Worm (Caenorhabditis elegans): ENCODE measurements around the gene cyn-3.

cyn-3 gene

DNA sequence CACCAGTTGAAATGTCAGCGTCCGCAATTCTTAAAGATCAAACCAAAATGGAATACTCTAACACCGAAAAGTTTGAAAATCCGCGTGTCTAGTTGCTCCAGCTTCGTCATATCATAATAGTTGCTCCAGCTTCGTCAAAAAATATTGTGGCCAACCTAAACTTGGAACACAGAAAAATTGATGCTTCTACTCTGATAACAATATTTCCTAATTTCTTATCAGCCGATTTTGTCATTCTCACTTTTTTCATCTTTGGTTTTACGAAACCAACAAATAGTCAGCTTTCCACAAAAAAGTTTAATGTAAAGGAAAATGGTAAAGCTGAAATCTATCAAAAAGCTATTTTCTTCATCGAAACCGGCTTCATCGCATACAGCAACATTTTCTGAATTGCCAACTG lies 7.3 kb upstream of the cyn-3 start, which contains the start of gene fbxa-84:
TSS of gene fbxa-84 (plus strand) at position 34 of the 400 bp plus-strand sequence.
- no peak for TF ChIP-seq ceh-14 (tag; optimal IDR thresholded peaks at IDR 0.05)
- TF ChIP-seq pha-4 (tag; optimal IDR thresholded peaks at IDR 0.05), result no peak
- no peak for TF ChIP-seq hlh-8 (tag; optimal IDR thresholded peaks at IDR 0.05)
- no peak for TF ChIP-seq ceh-22 (tag; optimal IDR thresholded peaks at IDR 0.05)
- TF ChIP-seq dve-1 (tag; optimal IDR thresholded peaks at IDR 0.05), result no peak
- no peak for TF ChIP-seq fkh-6 (tag; optimal IDR thresholded peaks at IDR 0.05)
- TF ChIP-seq rnt-1 (tag; optimal IDR thresholded peaks at IDR 0.05), result no peak
- TF ChIP-seq pat-9 (tag; optimal IDR thresholded peaks at IDR 0.05), result no peak
- TF ChIP-seq Y22D7AL.16 (tag; optimal IDR thresholded peaks at IDR 0.05), result no peak
- TF ChIP-seq ref-2 (tag; optimal IDR thresholded peaks at IDR 0.05), result no peak
- no peak for TF ChIP-seq ceh-24 (tag; optimal IDR thresholded peaks at IDR 0.05)
- no peak for TF ChIP-seq C08G9.2 (tag; optimal IDR thresholded peaks at IDR 0.05)
- no peak for TF ChIP-seq ceh-18 (tag; optimal IDR thresholded peaks at IDR 0.05)

ce11 chrV:15184097-15185040 lies 5.4 kb upstream of the cyn-3 start, which contains the start of gene Y75B12B.1:
Y75B12B.1 (plus strand) TSS chrV:15184699.
- TF ChIP-seq gmeb-2 (tag; optimal IDR thresholded peaks at IDR 0.05) (no peak), rnt-1 (tag; optimal IDR thresholded peaks at IDR 0.05) (no peak), pag-3 (tag; optimal IDR thresholded peaks at IDR 0.05; ENCODE audit: borderline replicate concordance) (no peak)

ce11 chrV:15186259-15186927 lies 3.3 kb upstream of the cyn-3 start, which contains the start of gene Y75B12B.3:
Y75B12B.3 (minus strand) TSS chrV:15186279.
- no peak for TF ChIP-seq madf-2 (tag; optimal IDR thresholded peaks at IDR 0.05)
- TF ChIP-seq sdc-2 (tag; optimal IDR thresholded peaks at IDR 0.05), result no peak
- no peak for TF ChIP-seq sox-4 (tag; optimal IDR thresholded peaks at IDR 0.05)
- no peak for TF ChIP-seq elt-2 (tag; optimal IDR thresholded peaks at IDR 0.05)
- TF ChIP-seq ets-4 (tag; optimal IDR thresholded peaks at IDR 0.05), result no peak
- no peak for TF ChIP-seq odd-2 (tag; optimal IDR thresholded peaks at IDR 0.05)
- no peak for TF ChIP-seq fax-1 (tag; optimal IDR thresholded peaks at IDR 0.05)

- no peak for TF ChIP-seq ttx-3 (tag; optimal IDR thresholded peaks at IDR 0.05)
- TF ChIP-seq pat-9 (tag; optimal IDR thresholded peaks at IDR 0.05), result no peak
- TF ChIP-seq ceh-34 (tag; optimal IDR thresholded peaks at IDR 0.05), result peak; percentile 13
- TF ChIP-seq unc-42 (tag; optimal IDR thresholded peaks at IDR 0.05), result peak; percentile 29
- TF ChIP-seq gmeb-2 (tag; optimal IDR thresholded peaks at IDR 0.05), result no peak
- TF ChIP-seq ceh-31 (tag; optimal IDR thresholded peaks at IDR 0.05), result peak; percentile 36
- TF ChIP-seq sdc-2 (tag; optimal IDR thresholded peaks at IDR 0.05), result no peak
- TF ChIP-seq hlh-8 (tag; optimal IDR thresholded peaks at IDR 0.05), result no peak
- TF ChIP-seq ets-4 (tag; optimal IDR thresholded peaks at IDR 0.05), result peak; percentile 13
- peak; percentile 39 for TF ChIP-seq tbx-2 (tag; optimal IDR thresholded peaks at IDR 0.05)
- no peak for TF ChIP-seq che-1 (tag; optimal IDR thresholded peaks at IDR 0.05)
- peak; percentile 48 for TF ChIP-seq ceh-18 (tag; optimal IDR thresholded peaks at IDR 0.05)
- TF ChIP-seq fax-1 (tag; optimal IDR thresholded peaks at IDR 0.05), result no peak
- TF ChIP-seq pros-1 (tag; optimal IDR thresholded peaks at IDR 0.05), result no peak
- peak; percentile 1 for TF ChIP-seq unc-55 (GFP tag; optimal IDR thresholded peaks at IDR 0.05)
- peak; percentile 46 for TF ChIP-seq nfya-1 (tag; optimal IDR thresholded peaks at IDR 0.05)
- no peak for TF ChIP-seq pax-1 (tag; optimal IDR thresholded peaks at IDR 0.05)
- no peak for TF ChIP-seq ceh-22 (tag; optimal IDR thresholded peaks at IDR 0.05)
- TF ChIP-seq dve-1 (tag; optimal IDR thresholded peaks at IDR 0.05), result no peak
- peak; percentile 27 for TF ChIP-seq elt-2 (tag; optimal IDR thresholded peaks at IDR 0.05)
- TF ChIP-seq npax-4 (tag; optimal IDR thresholded peaks at IDR 0.05), result no peak
Measured at ce11 chrV:15187083-15188057, 2.4 kb upstream of the cyn-3 start, which contains the start of the genes cyn-7 and bath-36. cyn-7 (minus strand) TSS chrV:15187378. bath-36 (plus strand) TSS chrV:15187888.
